Worm (Caenorhabditis elegans) whole organism, young adult: ENCODE results near the gene aex-3.

Experiments used
- B0035.1 ChIP-seq: sonication (generic microtip); optimal IDR thresholded peaks from 2 replicates; lab custom pipeline; 2016; ENCODE audit warnings: missing genetic modification characterization, mild to moderate bottlenecking, missing compliant biosample characterization, missing genotype, missing genetic modification reagents
- C17E4.6 ChIP-seq: fragments of 200-800 bp; sonication (Bioruptor generic); IDR thresholded peaks from 2 replicates; pipeline ENCODE4 v1.3.6; 2022; ENCODE audit warnings: missing genetic modification reagents, missing genetic modification characterization, missing compliant biosample characterization
- F22D6.2 ChIP-seq: sonication (generic microtip); optimal IDR thresholded peaks from 2 replicates; lab custom pipeline; 2016; ENCODE audit warnings: mild to moderate bottlenecking, missing genetic modification characterization, missing compliant biosample characterization
- F39B2.1 ChIP-seq: fragments of 200-800 bp; sonication (Bioruptor generic); IDR thresholded peaks from 2 replicates; pipeline ENCODE4 v1.3.6; 2022; ENCODE audit warnings: missing genetic modification reagents, missing genetic modification characterization, missing compliant biosample characterization
- F57A8.1 ChIP-seq: fragments of 200-800 bp; sonication (Bioruptor generic); optimal IDR thresholded peaks from 2 replicates; lab custom pipeline; 2018; ENCODE audit warnings: mild to moderate bottlenecking, missing genetic modification characterization, moderate library complexity, missing compliant biosample characterization
- K11D2.4 ChIP-seq: fragments of 200-800 bp; sonication (Bioruptor generic); IDR thresholded peaks from 2 replicates; pipeline ENCODE4 v1.3.6; 2022; ENCODE audit warnings: missing genetic modification reagents, missing genetic modification characterization, missing compliant biosample characterization
- Y79H2A.3 ChIP-seq: fragments of 200-800 bp; sonication (Bioruptor generic); conservative IDR thresholded peaks from 2 replicates; pipeline ENCODE4 v1.3.6; 2022; ENCODE audit warnings: missing genetic modification reagents, missing genetic modification characterization, missing compliant biosample characterization
- Y95B8A.8 ChIP-seq: fragments of 200-800 bp; sonication (Bioruptor generic); IDR thresholded peaks from 2 replicates; pipeline ENCODE4 v1.3.6; 2022; ENCODE audit warnings: missing genetic modification reagents, missing genetic modification characterization, missing compliant biosample characterization
- ama-1 ChIP-seq, 3 experiments: fragments of 150-350 bp in 1 of 3; sonication (generic microtip) in 2 of 3; optimal IDR thresholded peaks; 2 replicates each; lab custom pipeline; 2014 to 2018; ENCODE audit warnings: missing biosample characterization in 2 of 3, missing genetic modification characterization in 2 of 3, missing genetic modification reagents in 2 of 3
- aptf-3 ChIP-seq: fragments of 200-800 bp; sonication (Bioruptor generic); IDR thresholded peaks from 2 replicates; pipeline ENCODE4 v1.3.6; 2022; ENCODE audit warnings: missing genetic modification characterization, missing compliant biosample characterization
- ceh-100 ChIP-seq: fragments of 200-800 bp; sonication (Bioruptor generic); IDR thresholded peaks from 2 replicates; pipeline ENCODE4 v1.3.6; 2022; ENCODE audit warnings: missing genetic modification reagents, missing genetic modification characterization, missing compliant biosample characterization
- ceh-27 ChIP-seq: fragments of 200-800 bp; sonication (Bioruptor generic); optimal IDR thresholded peaks from 2 replicates; lab custom pipeline; 2018; ENCODE audit warnings: mild to moderate bottlenecking, missing genetic modification characterization, moderate library complexity, missing compliant biosample characterization
- ceh-40 ChIP-seq: fragments of 200-800 bp; sonication (Bioruptor generic); IDR thresholded peaks from 2 replicates; pipeline ENCODE4 v1.3.6; 2022; ENCODE audit warnings: missing genetic modification characterization, missing compliant biosample characterization
- ceh-91 ChIP-seq: fragments of 200-800 bp; sonication (Bioruptor generic); IDR thresholded peaks from 2 replicates; pipeline ENCODE4 v1.3.6; 2022; ENCODE audit warnings: missing genetic modification reagents, missing genetic modification characterization, missing compliant biosample characterization
- die-1 ChIP-seq: sonication (generic microtip); optimal IDR thresholded peaks from 2 replicates; lab custom pipeline; 2016; ENCODE audit warnings: missing genotype, mild to moderate bottlenecking, missing genetic modification characterization, missing compliant biosample characterization
- dpl-1 ChIP-seq: fragments of 150-350 bp; optimal IDR thresholded peaks from 2 replicates; lab custom pipeline; 2014; ENCODE audit warnings: missing biosample characterization, missing genetic modification reagents, missing genetic modification characterization
- egl-44 ChIP-seq: fragments of 200-800 bp; sonication (Bioruptor generic); IDR thresholded peaks from 2 replicates; pipeline ENCODE4 v1.3.6; 2022; ENCODE audit warnings: missing genetic modification reagents, missing genetic modification characterization, missing compliant biosample characterization
- ets-4 ChIP-seq: fragments of 200-800 bp; sonication (Bioruptor generic); optimal IDR thresholded peaks from 2 replicates; lab custom pipeline; 2018; ENCODE audit warnings: mild to moderate bottlenecking, missing genetic modification characterization, missing compliant biosample characterization
- gei-17 ChIP-seq: fragments of 200-800 bp; sonication (Bioruptor generic); optimal IDR thresholded peaks from 2 replicates; lab custom pipeline; 2018; ENCODE audit warnings: mild to moderate bottlenecking, missing genetic modification characterization, missing compliant biosample characterization
- lag-1 ChIP-seq: fragments of 200-800 bp; sonication (Bioruptor generic); IDR thresholded peaks from 2 replicates; pipeline ENCODE4 v1.3.6; 2022; ENCODE audit warnings: missing genetic modification reagents, missing genetic modification characterization, missing compliant biosample characterization
- let-607 ChIP-seq, 2 experiments: fragments of 200-800 bp in 1 of 2; sonication (Bioruptor generic) in 1 of 2; sonication (generic microtip) in 1 of 2; optimal IDR thresholded peaks; 2 replicates each; lab custom pipeline; 2016 to 2018; ENCODE audit warnings: mild to moderate bottlenecking in 2 of 2, missing compliant biosample characterization in 2 of 2, missing genetic modification characterization in 2 of 2, moderate library complexity in 2 of 2, missing genotype in 1 of 2
- lin-40 ChIP-seq: sonication (generic microtip); optimal IDR thresholded peaks from 2 replicates; lab custom pipeline; 2016; ENCODE audit warnings: missing genetic modification characterization, mild to moderate bottlenecking, missing compliant biosample characterization, missing genotype, missing genetic modification reagents
- madf-10 ChIP-seq: sonication (generic microtip); optimal IDR thresholded peaks from 2 replicates; lab custom pipeline; 2016; ENCODE audit warnings: mild to moderate bottlenecking, missing genetic modification characterization, missing compliant biosample characterization
- madf-3 ChIP-seq: fragments of 200-800 bp; sonication (Bioruptor generic); IDR thresholded peaks from 2 replicates; pipeline ENCODE4 v1.3.6; 2022; ENCODE audit warnings: missing genetic modification reagents, missing genetic modification characterization, missing compliant biosample characterization
- nfya-1 ChIP-seq: sonication (generic microtip); optimal IDR thresholded peaks from 2 replicates; lab custom pipeline; 2017; ENCODE audit warnings: antibody characterized with exemption, missing compliant biosample characterization, missing genetic modification characterization, borderline replicate concordance; ENCODE audit not compliant: insufficient read depth
- nfya-2 ChIP-seq: fragments of 200-800 bp; sonication (Bioruptor generic); IDR thresholded peaks from 2 replicates; pipeline ENCODE4 v1.3.6; 2022; ENCODE audit warnings: missing genetic modification reagents, missing genetic modification characterization, missing compliant biosample characterization
- nfyb-1 ChIP-seq: fragments of 200-800 bp; sonication (Bioruptor generic); IDR thresholded peaks from 2 replicates; pipeline ENCODE4 v1.3.6; 2022; ENCODE audit warnings: missing genetic modification reagents, missing genetic modification characterization, missing compliant biosample characterization
- nhr-120 ChIP-seq: fragments of 200-800 bp; sonication (Bioruptor generic); IDR thresholded peaks from 2 replicates; pipeline ENCODE4 v1.3.6; 2022; ENCODE audit warnings: missing genetic modification characterization, missing compliant biosample characterization
- rpc-1 ChIP-seq, 2 experiments: fragments of 150-350 bp in 1 of 2; sonication (generic microtip) in 1 of 2; optimal IDR thresholded peaks; 2 replicates each; lab custom pipeline; 2014 to 2018; ENCODE audit warnings: missing biosample characterization in 1 of 2, missing genetic modification characterization in 1 of 2, missing genetic modification reagents in 1 of 2, missing genotype in 1 of 2
- snpc-4 ChIP-seq, 5 experiments: fragments of 150-350 bp in 1 of 5; sonication (generic microtip) in 4 of 5; optimal IDR thresholded peaks; 2 replicates each; lab custom pipeline; 2014 to 2018; ENCODE audit warnings: missing genetic modification characterization in 5 of 5, missing biosample characterization in 3 of 5, antibody characterized with exemption in 2 of 5, mild to moderate bottlenecking in 2 of 5, missing compliant biosample characterization in 2 of 5, missing genotype in 2 of 5, moderate library complexity in 2 of 5, missing genetic modification reagents in 1 of 5
- ztf-25 ChIP-seq: fragments of 200-800 bp; sonication (Bioruptor generic); IDR thresholded peaks from 2 replicates; pipeline ENCODE4 v1.3.6; 2022; ENCODE audit warnings: missing genetic modification reagents, missing genetic modification characterization, missing compliant biosample characterization
- ztf-28 ChIP-seq: fragments of 200-800 bp; sonication (Bioruptor generic); IDR thresholded peaks from 2 replicates; pipeline ENCODE4 v1.3.6; 2022; ENCODE audit warnings: missing genetic modification reagents, missing genetic modification characterization, missing compliant biosample characterization
- ztf-6 ChIP-seq: fragments of 200-800 bp; sonication (Bioruptor generic); IDR thresholded peaks from 2 replicates; pipeline ENCODE4 v1.3.6; 2022; ENCODE audit warnings: missing genetic modification reagents, missing genetic modification characterization, missing compliant biosample characterization

The aex-3 gene

ce11 chrX:777421-777820 is 17.9 kb upstream of the aex-3 start, which contains the start of gene nas-15:
Gene nas-15, plus strand, starts transcription at chrX:777721.
- TF ChIP-seq madf-10 (tag; lab: Kevin White, UChicago) (no peak), madf-3 (no peak), K11D2.4 (GFP tag; lab: Robert Waterston, UW) (no peak), rpc-1 (optimal IDR thresholded peaks at IDR 0.05; lab: Kevin White, UChicago) (no peak), rpc-1 (tag; optimal IDR thresholded peaks at IDR 0.05; lab: Kevin White, UChicago) (no peak), ceh-100 (GFP tag; lab: Robert Waterston, UW) (no peak), nfyb-1 (no peak), ceh-91 (GFP tag; lab: Robert Waterston, UW) (no peak), C17E4.6 (GFP tag; lab: Robert Waterston, UW) (no peak), gei-17 (no peak), B0035.1 (tag; lab: Kevin White, UChicago) (no peak), F57A8.1 (GFP tag; lab: Kevin White, UChicago) (no peak), nhr-120 (GFP tag; lab: Robert Waterston, UW) (no peak), ceh-27 (GFP tag; lab: Kevin White, UChicago) (no peak), Y95B8A.8 (no peak), Y79H2A.3 (GFP tag; lab: Robert Waterston, UW) (no peak), ceh-40 (GFP tag; lab: Robert Waterston, UW) (no peak), snpc-4 (GFP tag; optimal IDR thresholded peaks at IDR 0.05; lab: Kevin White, UChicago) (no peak), snpc-4 (tag; optimal IDR thresholded peaks at IDR 0.05; lab: Kevin White, UChicago) (no peak), ztf-28 (no peak), ztf-25 (no peak), lag-1 (GFP tag; lab: Robert Waterston, UW) (no peak)

- TF ChIP-seq F39B2.1 (GFP tag; lab: Robert Waterston, UW): no peak
- TF ChIP-seq ama-1 (optimal IDR thresholded peaks at IDR 0.05; lab: Kevin White, UChicago): no peak
- no peak for TF ChIP-seq ama-1 (GFP tag; optimal IDR thresholded peaks at IDR 0.05; lab: Kevin White, UChicago)
- no peak for TF ChIP-seq C17E4.6 (GFP tag; lab: Robert Waterston, UW)
- TF ChIP-seq F22D6.2 (tag; lab: Kevin White, UChicago): no peak
Measured at ce11 chrX:772184-772583, 12.7 kb upstream of the aex-3 start, which contains the start of gene T04G9.4. Gene T04G9.4, plus strand, starts transcription at chrX:772476.

DNA sequence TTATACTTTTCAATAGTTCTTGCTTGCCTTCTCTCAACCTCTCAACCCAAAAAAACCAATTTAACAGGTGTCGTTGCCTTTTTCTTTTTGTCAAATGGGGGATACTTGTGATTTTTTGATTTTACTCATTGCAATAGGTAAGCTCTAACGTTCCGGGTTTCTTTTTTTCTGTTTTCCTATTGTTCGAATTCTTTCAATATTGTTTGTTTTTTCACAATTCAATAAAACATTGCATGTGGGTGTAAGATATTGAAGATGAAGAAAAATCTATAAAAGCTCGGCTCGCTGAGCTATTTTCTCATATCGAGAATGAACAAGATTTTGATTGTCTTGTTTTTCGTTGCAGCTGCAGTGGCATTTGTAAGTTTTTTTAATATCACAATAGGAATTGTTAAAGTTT is 11.0 kb upstream of the aex-3 start, which contains the start of gene T04G9.7:
Gene T04G9.7, plus strand, starts transcription at position 301 of the 400 bp plus-strand sequence.
- TF ChIP-seq die-1 (tag; lab: Kevin White, UChicago) (no peak), ztf-6 (GFP tag; lab: Robert Waterston, UW) (no peak), egl-44 (no peak), ets-4 (GFP tag; lab: Kevin White, UChicago) (no peak), let-607 (tag; optimal IDR thresholded peaks at IDR 0.05; lab: Kevin White, UChicago) (no peak), ama-1 (optimal IDR thresholded peaks at IDR 0.05; lab: Kevin White, UChicago) (no peak), ama-1 (GFP tag; optimal IDR thresholded peaks at IDR 0.05; lab: Kevin White, UChicago) (no peak), aptf-3 (no peak), nfya-1 (tag; lab: Kevin White, UChicago) (no peak), lin-40 (tag; lab: Kevin White, UChicago) (no peak), dpl-1 (no peak), nfya-2 (GFP tag; lab: Robert Waterston, UW) (no peak)

DNA sequence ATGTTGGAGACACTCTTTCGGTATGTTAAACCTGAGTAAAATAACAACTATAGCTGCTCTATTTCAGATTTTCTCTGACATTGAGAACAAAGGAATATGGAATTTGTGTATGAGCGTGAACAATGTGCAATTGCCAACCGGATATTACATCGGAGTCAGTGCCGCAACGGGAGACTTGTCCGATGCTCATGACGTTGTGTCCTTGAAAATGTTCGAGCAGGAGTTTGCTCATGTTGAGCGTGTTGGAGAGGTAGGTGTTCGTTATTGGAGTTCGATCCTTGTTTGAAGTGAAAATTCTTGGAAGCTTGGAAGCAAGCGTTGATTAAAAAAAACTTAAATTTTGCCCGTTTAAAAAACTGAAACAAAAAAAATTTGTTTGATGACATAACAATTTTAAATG is 10.0 kb upstream of the aex-3 start:
- TF ChIP-seq die-1 (tag; lab: Kevin White, UChicago): no peak
- 0 out of 2 replicates have a peak, but pooled peaks have one; percentile 6 for TF ChIP-seq nhr-120 (GFP tag; lab: Robert Waterston, UW)
